Worm (Caenorhabditis elegans): Measurements from ENCODE around the gene srh-264.

Gene srh-264

DNA sequence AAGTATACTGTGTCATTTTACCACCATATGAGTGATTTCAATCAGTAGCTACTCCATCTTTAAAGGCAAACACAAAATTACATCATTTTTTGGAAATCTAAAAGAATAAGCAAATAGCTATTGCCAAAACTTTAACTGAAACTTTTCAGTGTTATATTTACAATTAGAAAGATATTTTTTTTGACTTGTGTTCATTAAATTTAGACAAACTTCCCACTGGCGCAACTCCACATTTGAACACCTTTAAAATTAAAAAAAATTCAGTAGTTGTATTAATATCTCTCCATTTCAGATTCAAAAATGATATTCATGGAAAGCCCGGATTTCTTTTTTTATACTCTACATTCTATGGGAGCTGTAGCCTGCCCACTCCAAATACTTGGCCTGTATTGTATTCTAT lies at the start of gene srh-264:
TSS of gene srh-264 (plus strand) at position 301 of the 400 bp plus-strand sequence.
- TF ChIP-seq ZK546.5 (tag; optimal IDR thresholded peaks at IDR 0.05) (no peak), F44E2.7 (GFP tag; IDR thresholded peaks at IDR 0.05) (no peak), nhr-25 (tag; optimal IDR thresholded peaks at IDR 0.05; ENCODE audit: borderline replicate concordance, insufficient read depth) (no peak), F26F4.8 (GFP tag; conservative IDR thresholded peaks at IDR 0.05) (no peak), duxl-1 (tag; optimal IDR thresholded peaks at IDR 0.05; ENCODE audit: poor library complexity) (no peak), tra-1 (GFP tag; IDR thresholded peaks at IDR 0.05) (no peak), F10B5.3 (tag; optimal IDR thresholded peaks at IDR 0.05) (no peak), nhr-102 (tag; optimal IDR thresholded peaks at IDR 0.05) (no peak), D1046.2 (GFP tag; IDR thresholded peaks at IDR 0.05) (no peak)

DNA sequence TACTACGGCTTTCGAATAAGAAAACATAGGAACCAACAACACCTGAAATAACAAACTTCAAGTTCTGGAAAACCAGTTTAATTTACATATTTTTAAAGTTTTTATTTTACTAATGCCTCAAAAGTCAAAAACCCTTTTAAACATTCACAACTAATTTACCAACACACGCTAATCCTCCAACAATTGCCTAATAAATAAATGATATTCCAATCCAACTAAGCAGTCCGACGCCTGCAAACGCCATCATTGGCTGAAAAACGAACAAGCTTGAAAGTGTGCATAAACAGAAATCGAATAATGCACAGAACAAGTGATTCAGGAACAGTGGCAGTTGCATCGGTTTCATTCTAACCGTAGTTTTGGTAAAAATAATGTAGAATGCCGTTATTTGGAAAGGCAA lies 46.2 kb upstream of the srh-264 start:
- TF ChIP-seq unc-62 (GFP tag; optimal IDR thresholded peaks at IDR 0.05 in 1 of 2) = peak in 1 of 2 experiments; percentile 95
- no peak for TF ChIP-seq unc-62 (tag; optimal IDR thresholded peaks at IDR 0.05)
- no peak for TF ChIP-seq php-3 (GFP tag; IDR thresholded peaks at IDR 0.05)

DNA sequence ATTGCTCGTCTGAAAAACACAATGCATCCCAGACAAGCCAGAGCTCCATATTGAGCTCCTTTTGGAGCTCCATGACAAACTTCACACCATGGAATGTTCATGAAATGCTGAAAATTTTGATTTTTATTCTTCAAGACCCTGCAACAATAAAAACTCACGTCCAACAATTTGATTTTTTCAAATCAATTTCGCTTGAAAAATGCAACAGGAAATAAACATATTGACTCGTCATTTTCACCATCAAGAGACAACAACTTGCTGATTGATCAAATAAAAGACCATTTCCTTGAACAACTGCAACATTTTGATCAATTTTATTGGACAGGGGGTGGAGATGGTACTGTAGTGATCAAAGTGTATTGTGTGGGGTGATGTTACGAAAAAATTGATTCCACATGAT lies 44.2 kb upstream of the srh-264 start, which contains the start of gene nhr-269:
TSS of gene nhr-269 (minus strand) at position 101 of the 400 bp plus-strand sequence.
- TF ChIP-seq tra-1 (GFP tag; IDR thresholded peaks at IDR 0.05) (no peak), egl-43 (GFP tag; IDR thresholded peaks at IDR 0.05) (no peak), mep-1 (tag; optimal IDR thresholded peaks at IDR 0.05) (no peak), ceh-62 (tag; optimal IDR thresholded peaks at IDR 0.05) (no peak), nhr-25 (tag; optimal IDR thresholded peaks at IDR 0.05; ENCODE audit: borderline replicate concordance, insufficient read depth) (no peak), nhr-102 (tag; optimal IDR thresholded peaks at IDR 0.05) (no peak), spr-1 (tag; optimal IDR thresholded peaks at IDR 0.05) (no peak), ZK546.5 (tag; optimal IDR thresholded peaks at IDR 0.05) (no peak), nhr-237 (tag; optimal IDR thresholded peaks at IDR 0.05) (no peak), nhr-111 (GFP tag; optimal IDR thresholded peaks at IDR 0.05) (no peak), nhr-41 (GFP tag; IDR thresholded peaks at IDR 0.05) (no peak), ceh-32 (tag; optimal IDR thresholded peaks at IDR 0.05; ENCODE audit: poor library complexity) (no peak), ama-1 (optimal IDR thresholded peaks at IDR 0.05) (no peak), daf-19 (GFP tag; conservative IDR thresholded peaks at IDR 0.05) (no peak), ces-1 (GFP tag; optimal IDR thresholded peaks at IDR 0.05) (no peak), lim-7 (GFP tag; IDR thresholded peaks at IDR 0.05) (no peak), zag-1 (tag; optimal IDR thresholded peaks at IDR 0.05) (no peak), snpc-1.2 (GFP tag; IDR thresholded peaks at IDR 0.05) (no peak), zip-2 (tag; optimal IDR thresholded peaks at IDR 0.05) (no peak), aly-2 (tag; optimal IDR thresholded peaks at IDR 0.05) (no peak)

DNA sequence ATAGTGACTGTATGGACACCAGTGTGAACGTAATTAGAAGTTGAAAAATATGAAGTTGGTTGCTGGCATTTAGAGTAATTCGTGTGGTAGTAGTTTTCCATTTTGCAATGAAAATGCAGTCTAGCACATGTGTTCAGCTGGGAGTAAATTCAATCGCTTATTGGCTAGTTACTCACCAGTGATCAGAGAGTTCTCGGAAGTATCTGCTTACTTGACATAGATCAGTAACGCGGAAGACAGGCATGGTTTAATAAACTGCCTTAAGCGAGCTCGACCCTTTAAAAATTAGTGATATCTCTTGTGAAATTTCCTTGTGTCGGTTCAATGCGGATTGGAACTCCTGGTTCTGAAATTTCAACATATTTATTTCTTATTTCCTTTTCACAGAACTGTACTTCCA lies 37.7 kb upstream of the srh-264 start, which contains the start of gene srh-52:
TSS of gene srh-52 (minus strand) at position 101 of the 400 bp plus-strand sequence.
- no peak for TF ChIP-seq madf-5 (GFP tag; IDR thresholded peaks at IDR 0.05)
- TF ChIP-seq zip-11 (GFP tag; IDR thresholded peaks at IDR 0.05) = no peak
- TF ChIP-seq snpc-4 (tag; optimal IDR thresholded peaks at IDR 0.05) = no peak
- no peak for TF ChIP-seq nhr-111 (GFP tag; optimal IDR thresholded peaks at IDR 0.05)
- no peak for TF ChIP-seq nhr-237 (tag; optimal IDR thresholded peaks at IDR 0.05)
- no peak for TF ChIP-seq dmd-6 (GFP tag; IDR thresholded peaks at IDR 0.05)
- TF ChIP-seq Y48G9A.11 (GFP tag; IDR thresholded peaks at IDR 0.05) = no peak
- TF ChIP-seq skn-1 (tag; optimal IDR thresholded peaks at IDR 0.05) = no peak
- no peak for TF ChIP-seq ceh-20 (GFP tag; IDR thresholded peaks at IDR 0.05)
- TF ChIP-seq attf-4 (tag; optimal IDR thresholded peaks at IDR 0.05) = no peak
- TF ChIP-seq aly-2 (tag; optimal IDR thresholded peaks at IDR 0.05) = no peak
- TF ChIP-seq tag-97 (GFP tag; IDR thresholded peaks at IDR 0.05) = no peak
- TF ChIP-seq php-3 (GFP tag; IDR thresholded peaks at IDR 0.05) = no peak
- TF ChIP-seq nhr-25 (tag; optimal IDR thresholded peaks at IDR 0.05; ENCODE audit: borderline replicate concordance, insufficient read depth) = no peak
- no peak for TF ChIP-seq zfp-2 (tag; optimal IDR thresholded peaks at IDR 0.05)
- TF ChIP-seq mep-1 (tag; optimal IDR thresholded peaks at IDR 0.05) = no peak
- no peak for TF ChIP-seq ceh-28 (tag; optimal IDR thresholded peaks at IDR 0.05)
- no peak for TF ChIP-seq nhr-42 (GFP tag; IDR thresholded peaks at IDR 0.05)
- TF ChIP-seq daf-19 (GFP tag; conservative IDR thresholded peaks at IDR 0.05) = no peak

Measured in whole organism, L4 larva.